Worm (Caenorhabditis elegans): ENCODE data around the gene nspe-4.

DNA sequence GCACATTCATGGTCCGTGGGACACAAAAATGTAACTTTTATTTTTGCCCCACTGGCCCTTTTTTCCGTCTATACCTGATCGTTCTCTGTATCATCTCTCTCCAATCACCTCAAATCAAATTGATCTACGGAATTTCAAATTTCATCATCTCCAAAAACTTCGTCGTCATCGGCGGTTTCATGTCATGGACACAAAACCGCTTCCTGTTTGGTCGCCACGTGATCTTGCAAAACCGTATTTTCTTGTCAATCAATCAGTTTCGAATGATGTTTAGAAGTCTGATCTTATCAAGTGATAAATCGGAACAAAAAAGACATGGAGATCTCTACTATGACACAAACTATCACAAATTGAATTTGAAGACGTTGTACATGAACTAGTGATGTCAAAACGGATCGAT, 13.4 kb downstream of the nspe-4 start:
- TF ChIP-seq spr-3 (GFP tag; optimal IDR thresholded peaks at IDR 0.05) (no peak), nhr-237 (tag; optimal IDR thresholded peaks at IDR 0.05) (no peak), aha-1 (tag) (peak; percentile 66), attf-4 (tag; optimal IDR thresholded peaks at IDR 0.05) (no peak), set-16 (GFP tag; IDR thresholded peaks at IDR 0.05) (no peak), zag-1 (tag; optimal IDR thresholded peaks at IDR 0.05) (no peak), pqm-1 (tag; optimal IDR thresholded peaks at IDR 0.05) (no peak), lin-13 (GFP tag; optimal IDR thresholded peaks at IDR 0.05) (no peak), nhr-76 (tag; optimal IDR thresholded peaks at IDR 0.05) (peak; percentile 41), dmd-8 (GFP tag; IDR thresholded peaks at IDR 0.05) (no peak)

Data from whole organism, L4 larva.